Fruit fly (Drosophila melanogaster) whole organism, embryonic: ENCODE measurements around the gene CG33647.

Source experiments
- CG11696 ChIP-seq: fragments of 200-800 bp; sonication (Bioruptor generic); IDR thresholded peaks from 2 replicates; pipeline ENCODE4 v1.3.6; 2022; ENCODE audit warnings: missing biosample characterization, missing genetic modification characterization
- CG15601 ChIP-seq: fragments of 200-800 bp; sonication (Bioruptor generic); optimal IDR thresholded peaks from 3 replicates; lab custom pipeline; 2019; ENCODE audit warnings: missing biosample characterization, mild to moderate bottlenecking, missing genetic modification characterization, moderate library complexity
- CG17361 ChIP-seq: fragments of 200-800 bp; sonication (Bioruptor generic); IDR thresholded peaks from 3 replicates; pipeline ENCODE4 v1.3.6; 2022; ENCODE audit warnings: missing biosample characterization, missing genetic modification characterization
- CG17802 ChIP-seq: fragments of 200-800 bp; sonication (Bioruptor generic); optimal IDR thresholded peaks from 2 replicates; lab custom pipeline; 2018; ENCODE audit warnings: missing biosample characterization, mild to moderate bottlenecking, missing genetic modification characterization, moderate library complexity
- CG18476 ChIP-seq: fragments of 200-800 bp; sonication (Bioruptor generic); optimal IDR thresholded peaks from 2 replicates; lab custom pipeline; 2016; ENCODE audit warnings: missing biosample characterization, mild to moderate bottlenecking, missing genetic modification characterization
- CG2678 ChIP-seq: fragments of 200-800 bp; sonication (Bioruptor generic); optimal IDR thresholded peaks from 3 replicates; lab custom pipeline; 2019; ENCODE audit warnings: missing biosample characterization, mild to moderate bottlenecking, missing genetic modification characterization, moderate library complexity
- CG2712 ChIP-seq: fragments of 200-800 bp; optimal IDR thresholded peaks from 3 replicates; lab custom pipeline; 2019; ENCODE audit warnings: missing biosample characterization, mild to moderate bottlenecking, missing genetic modification characterization, moderate library complexity
- CG33557 ChIP-seq: fragments of 200-800 bp; sonication (Bioruptor generic); optimal IDR thresholded peaks from 2 replicates; lab custom pipeline; 2019; ENCODE audit warnings: missing biosample characterization, mild to moderate bottlenecking, missing genetic modification characterization, moderate library complexity
- CG34376 ChIP-seq: fragments of 200-800 bp; sonication (Bioruptor generic); optimal IDR thresholded peaks from 2 replicates; lab custom pipeline; 2018; ENCODE audit warnings: missing biosample characterization, mild to moderate bottlenecking, missing genetic modification characterization
- CG4282 ChIP-seq: fragments of 200-800 bp; sonication (Bioruptor generic); optimal IDR thresholded peaks from 2 replicates; lab custom pipeline; 2016; ENCODE audit warnings: missing biosample characterization, missing genetic modification characterization
- CG4328 ChIP-seq: fragments of 200-800 bp; sonication (Bioruptor generic); optimal IDR thresholded peaks from 3 replicates; lab custom pipeline; 2017; ENCODE audit warnings: missing biosample characterization, missing genetic modification reagents, missing genetic modification characterization
- CG8089 ChIP-seq: fragments of 200-800 bp; sonication (Bioruptor generic); optimal IDR thresholded peaks from 3 replicates; lab custom pipeline; 2016; ENCODE audit warnings: missing biosample characterization, missing genetic modification characterization
- CG8359 ChIP-seq: fragments of 200-800 bp; sonication (Bioruptor generic); optimal IDR thresholded peaks from 2 replicates; lab custom pipeline; 2017; ENCODE audit warnings: missing biosample characterization, mild to moderate bottlenecking, missing genetic modification characterization, borderline replicate concordance
- CG8388 ChIP-seq: fragments of 200-800 bp; sonication (Bioruptor generic); optimal IDR thresholded peaks from 2 replicates; lab custom pipeline; 2019; ENCODE audit warnings: missing biosample characterization, mild to moderate bottlenecking, missing genetic modification characterization, moderate library complexity
- CG8944 ChIP-seq: fragments of 200-800 bp; sonication (Bioruptor generic); optimal IDR thresholded peaks from 3 replicates; lab custom pipeline; 2016; ENCODE audit warnings: missing biosample characterization, missing genetic modification characterization
- CoRest ChIP-seq: fragments of 200-800 bp; sonication (Bioruptor generic); optimal IDR thresholded peaks from 3 replicates; lab custom pipeline; 2018; ENCODE audit warnings: missing biosample characterization, mild to moderate bottlenecking, missing genetic modification characterization, moderate library complexity
- GATAe ChIP-seq: fragments of 200-800 bp; sonication (Bioruptor generic); conservative IDR thresholded peaks from 2 replicates; pipeline ENCODE4 v1.3.6; 2022; ENCODE audit warnings: missing biosample characterization, missing genetic modification characterization
- Ptx1 ChIP-seq: fragments of 200-800 bp; sonication (Bioruptor generic); IDR thresholded peaks from 2 replicates; pipeline ENCODE4 v1.3.6; 2022; ENCODE audit warnings: missing biosample characterization, missing genetic modification characterization
- Sox102F ChIP-seq: fragments of 200-800 bp; sonication (Bioruptor generic); optimal IDR thresholded peaks from 2 replicates; lab custom pipeline; 2018; ENCODE audit warnings: missing biosample characterization, mild to moderate bottlenecking, missing genetic modification characterization, moderate library complexity
- TFAM ChIP-seq: fragments of 200-800 bp; sonication (Bioruptor generic); optimal IDR thresholded peaks from 2 replicates; lab custom pipeline; 2017; ENCODE audit warnings: missing biosample characterization, missing genetic modification characterization, inconsistent platforms
- Xrp1 ChIP-seq: fragments of 200-800 bp; sonication (Bioruptor generic); IDR thresholded peaks from 2 replicates; pipeline ENCODE4 v1.3.6; 2022; ENCODE audit warnings: missing biosample characterization, missing genetic modification characterization
- ap ChIP-seq: fragments of 200-800 bp; sonication (Bioruptor generic); IDR thresholded peaks from 2 replicates; pipeline ENCODE4 v1.3.6; 2022; ENCODE audit warnings: missing biosample characterization, missing genetic modification characterization
- chn ChIP-seq: fragments of 200-800 bp; sonication (Bioruptor generic); optimal IDR thresholded peaks from 2 replicates; lab custom pipeline; 2016; ENCODE audit warnings: missing biosample characterization, missing genetic modification characterization
- crol ChIP-seq: fragments of 200-800 bp; sonication (Bioruptor generic); IDR thresholded peaks from 2 replicates; pipeline ENCODE4 v1.3.6; 2022; ENCODE audit warnings: missing biosample characterization, missing genetic modification characterization
- da ChIP-seq: fragments of 200-800 bp; sonication (Bioruptor generic); optimal IDR thresholded peaks from 2 replicates; lab custom pipeline; 2016; ENCODE audit warnings: missing biosample characterization, missing genetic modification characterization
- danr ChIP-seq: fragments of 200-800 bp; sonication (Bioruptor generic); IDR thresholded peaks from 2 replicates; pipeline ENCODE4 v1.3.6; 2022; ENCODE audit warnings: missing biosample characterization, missing genetic modification characterization
- dmrt11E ChIP-seq: fragments of 200-800 bp; sonication (Bioruptor generic); optimal IDR thresholded peaks from 3 replicates; lab custom pipeline; 2018; ENCODE audit warnings: missing biosample characterization, mild to moderate bottlenecking, missing genetic modification characterization, moderate library complexity
- dmrt99B ChIP-seq: fragments of 200-800 bp; sonication (Bioruptor generic); optimal IDR thresholded peaks from 2 replicates; lab custom pipeline; 2018; ENCODE audit warnings: missing biosample characterization, mild to moderate bottlenecking, missing genetic modification characterization, moderate library complexity
- eve ChIP-seq, 2 experiments: fragments of >200 bp; optimal IDR thresholded peaks; 2 replicates each; lab custom pipeline; 2017; ENCODE audit warnings: missing biosample characterization in 2 of 2, missing genetic modification characterization in 2 of 2
- fd96Cb ChIP-seq: fragments of 200-800 bp; sonication (Bioruptor generic); optimal IDR thresholded peaks from 2 replicates; lab custom pipeline; 2018; ENCODE audit warnings: missing biosample characterization, mild to moderate bottlenecking, missing genetic modification characterization, moderate library complexity
- gcm ChIP-seq: fragments of 200-800 bp; sonication (Bioruptor generic); optimal IDR thresholded peaks from 2 replicates; lab custom pipeline; 2019; ENCODE audit warnings: missing biosample characterization, mild to moderate bottlenecking, missing genetic modification characterization, moderate library complexity
- gem ChIP-seq: fragments of 200-800 bp; sonication (Bioruptor generic); optimal IDR thresholded peaks from 2 replicates; lab custom pipeline; 2019; ENCODE audit warnings: missing biosample characterization, mild to moderate bottlenecking, missing genetic modification characterization, moderate library complexity
- hbn ChIP-seq: fragments of 200-800 bp; sonication (Bioruptor generic); IDR thresholded peaks from 2 replicates; pipeline ENCODE4 v1.3.6; 2022; ENCODE audit warnings: missing biosample characterization, missing genetic modification characterization; ENCODE audit not compliant: partially characterized antibody
- nerfin-1 ChIP-seq: fragments of 200-800 bp; sonication (Bioruptor generic); optimal IDR thresholded peaks from 3 replicates; lab custom pipeline; 2019; ENCODE audit warnings: missing biosample characterization, mild to moderate bottlenecking, missing genetic modification characterization, moderate library complexity
- phol ChIP-seq: fragments of 200-800 bp; sonication (Bioruptor generic); optimal IDR thresholded peaks from 3 replicates; lab custom pipeline; 2018; ENCODE audit warnings: missing biosample characterization, mild to moderate bottlenecking, missing genetic modification characterization, moderate library complexity
- row ChIP-seq: fragments of 200-800 bp; sonication (Bioruptor generic); IDR thresholded peaks from 3 replicates; pipeline ENCODE4 v1.3.6; 2022; ENCODE audit warnings: missing biosample characterization, missing genetic modification characterization
- slp2 ChIP-seq: fragments of 200-800 bp; sonication (Bioruptor generic); optimal IDR thresholded peaks from 2 replicates; lab custom pipeline; 2016; ENCODE audit warnings: missing biosample characterization, missing genetic modification characterization
- sr ChIP-seq: fragments of 200-800 bp; sonication (Bioruptor generic); IDR thresholded peaks from 3 replicates; pipeline ENCODE4 v1.3.6; 2022; ENCODE audit warnings: missing biosample characterization, missing genetic modification characterization
- tin ChIP-seq: fragments of 200-800 bp; sonication (Bioruptor generic); optimal IDR thresholded peaks from 3 replicates; lab custom pipeline; 2016; ENCODE audit warnings: missing biosample characterization, missing genetic modification characterization
- tup ChIP-seq: fragments of 200-800 bp; sonication (Bioruptor generic); optimal IDR thresholded peaks from 2 replicates; lab custom pipeline; 2016; ENCODE audit warnings: missing biosample characterization, mild to moderate bottlenecking, missing genetic modification characterization, moderate library complexity

CG33647 gene

DNA sequence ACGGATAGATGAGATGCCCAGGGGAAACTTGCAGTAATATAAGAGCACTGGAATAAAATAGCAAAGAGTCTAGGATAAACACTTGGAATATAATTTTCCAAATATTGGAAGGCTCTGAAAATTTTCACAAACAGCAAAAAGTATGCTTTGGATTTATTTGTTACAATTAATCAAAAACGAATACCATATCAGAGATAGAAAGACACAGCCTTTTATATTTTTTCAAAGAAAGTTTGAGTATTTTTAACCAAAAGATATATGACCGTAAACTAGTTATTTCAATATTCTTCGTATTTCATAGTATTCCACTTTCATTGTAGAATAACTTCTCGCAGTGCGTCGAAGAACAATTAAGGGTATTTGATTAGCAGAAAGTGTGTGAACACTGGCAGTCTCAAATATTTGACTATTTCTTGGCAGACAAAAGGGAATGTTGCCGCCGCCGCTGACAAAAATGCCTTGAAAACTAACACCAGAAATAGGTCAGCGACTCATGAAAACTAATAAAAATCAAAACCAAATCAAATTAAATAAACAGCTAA lies 7.2 kb upstream of the CG33647 start (continued):
- TF ChIP-seq CG2678 (peak; percentile 22), CG4328 (GFP tag; lab: Kevin White, UChicago) (no peak), tin (GFP tag; lab: Kevin White, UChicago) (no peak), tup (no peak), nerfin-1 (tag; lab: Kevin White, UChicago) (no peak), GATAe (GFP tag; lab: Robert Waterston, UW) (no peak), CG8359 (peak; percentile 15), chn (GFP tag; lab: Kevin White, UChicago) (no peak), CG33557 (GFP tag; lab: Kevin White, UChicago) (no peak), CG8388 (GFP tag; lab: Kevin White, UChicago) (peak; percentile 23), dmrt11E (tag; lab: Kevin White, UChicago) (peak; percentile 25), row (GFP tag; lab: Robert Waterston, UW) (0 out of 3 replicates have a peak, but pooled peaks have one; percentile 24), TFAM (GFP tag; lab: Kevin White, UChicago) (no peak), CG17802 (tag; lab: Kevin White, UChicago) (no peak), CG15601 (peak; percentile 9), Xrp1 (GFP tag; lab: Robert Waterston, UW) (no peak), eve (GFP tag; optimal IDR thresholded peaks at IDR 0.05; lab: Kevin White, UChicago) (peak in 1 of 2 experiments; percentile 14), gem (tag; lab: Kevin White, UChicago) (peak; percentile 51), dmrt99B (peak; percentile 30), gcm (GFP tag; lab: Kevin White, UChicago) (peak; percentile 8), slp2 (GFP tag; lab: Kevin White, UChicago) (no peak), phol (tag; lab: Kevin White, UChicago) (peak; percentile 5), sr (GFP tag; lab: Robert Waterston, UW) (no peak), CoRest (peak; percentile 5), CG18476 (GFP tag; lab: Kevin White, UChicago) (no peak), Sox102F (GFP tag; lab: Kevin White, UChicago) (peak; percentile 22), Ptx1 (GFP tag; lab: Robert Waterston, UW) (0 out of 2 replicates have a peak, but pooled peaks have one; percentile 6), CG34376 (GFP tag; lab: Kevin White, UChicago) (no peak), danr (GFP tag; lab: Robert Waterston, UW) (no peak), ap (GFP tag; lab: Robert Waterston, UW) (no peak), CG8089 (GFP tag; lab: Kevin White, UChicago) (no peak), da (GFP tag; lab: Kevin White, UChicago) (no peak), fd96Cb (tag; lab: Kevin White, UChicago) (peak; percentile 13), CG11696 (no peak), CG8944 (GFP tag; lab: Kevin White, UChicago) (no peak), crol (GFP tag; lab: Robert Waterston, UW) (no peak), CG17361 (GFP tag; lab: Robert Waterston, UW) (peak; percentile 53; the same call in 2 of the 3 replicates), CG2712 (tag; lab: Kevin White, UChicago) (peak; percentile 40), CG4282 (GFP tag; lab: Kevin White, UChicago) (no peak), hbn (GFP tag; lab: Robert Waterston, UW) (no peak)
